Worm (Caenorhabditis elegans): ENCODE data around the gene F54H5.2.

DNA sequence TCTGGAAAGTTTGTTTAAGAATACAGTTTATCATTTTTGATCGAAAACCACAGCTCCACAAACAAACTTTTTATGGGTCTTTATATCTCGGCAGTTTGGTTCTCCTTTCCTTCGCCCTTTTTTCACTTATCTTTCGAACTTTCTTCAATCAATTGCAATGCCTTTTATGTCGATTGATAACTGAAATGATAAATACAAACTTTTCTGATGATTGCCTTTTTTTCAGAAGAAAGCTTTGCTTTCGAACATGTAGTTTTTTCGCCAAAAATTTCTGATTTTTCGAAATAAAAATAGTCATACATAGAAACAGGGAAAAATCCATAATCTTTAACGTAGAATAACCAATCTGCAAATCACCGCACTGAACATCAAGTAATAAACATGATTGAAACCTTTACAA, 33.9 kb downstream of the F54H5.2 start, which contains the start of gene T19D12.2:
- no peak for TF ChIP-seq ama-1 (optimal IDR thresholded peaks at IDR 0.05)
- TF ChIP-seq zag-1 (tag; optimal IDR thresholded peaks at IDR 0.05): no peak
- no peak for TF ChIP-seq mdl-1 (tag; optimal IDR thresholded peaks at IDR 0.05)
- no peak for TF ChIP-seq jun-1 (tag; optimal IDR thresholded peaks at IDR 0.05)
- TF ChIP-seq daf-12 (tag; optimal IDR thresholded peaks at IDR 0.05): no peak
- no peak for TF ChIP-seq nhr-237 (tag; optimal IDR thresholded peaks at IDR 0.05)
- TF ChIP-seq egl-27 (tag; optimal IDR thresholded peaks at IDR 0.05): no peak
- no peak for TF ChIP-seq unc-39 (tag; optimal IDR thresholded peaks at IDR 0.05)
- no peak for TF ChIP-seq nhr-43 (tag; optimal IDR thresholded peaks at IDR 0.05; ENCODE audit: poor library complexity, severe bottlenecking)

All from whole organism, L3 larva.